Worm (Caenorhabditis elegans) whole organism, mixed stage, embryonic: ENCODE data around the gene cox-5A.

Source experiments
- M03D4.4 ChIP-seq: sonication (generic microtip); optimal IDR thresholded peaks from 2 replicates; lab custom pipeline; 2017; ENCODE audit warnings: mild to moderate bottlenecking, missing genetic modification characterization, missing compliant biosample characterization
- ceh-39 ChIP-seq: fragments of 150-350 bp; optimal IDR thresholded peaks from 2 replicates; lab custom pipeline; 2014; ENCODE audit warnings: missing biosample characterization, missing genetic modification characterization
- ceh-83 ChIP-seq: fragments of 200-800 bp; sonication (Bioruptor generic); optimal IDR thresholded peaks from 2 replicates; lab custom pipeline; 2018; ENCODE audit warnings: mild to moderate bottlenecking, missing genetic modification characterization, missing compliant biosample characterization
- ces-1 ChIP-seq: fragments of 150-350 bp; optimal IDR thresholded peaks from 2 replicates; lab custom pipeline; 2014; ENCODE audit warnings: missing biosample characterization, missing genetic modification reagents, missing genetic modification characterization
- elt-1 ChIP-seq: sonication (generic microtip); optimal IDR thresholded peaks from 2 replicates; lab custom pipeline; 2017; ENCODE audit warnings: missing genetic modification characterization, mild to moderate bottlenecking, missing compliant biosample characterization, antibody characterized with exemption, moderate library complexity, borderline replicate concordance; ENCODE audit not compliant: insufficient read depth
- mep-1 ChIP-seq: fragments of 150-350 bp; optimal IDR thresholded peaks from 2 replicates; lab custom pipeline; 2017; ENCODE audit warnings: missing biosample characterization, missing genetic modification reagents, missing genetic modification characterization, inconsistent platforms
- nhr-12 ChIP-seq: fragments of 150-350 bp; optimal IDR thresholded peaks from 2 replicates; lab custom pipeline; 2014; ENCODE audit warnings: missing biosample characterization, missing genetic modification characterization
- nhr-237 ChIP-seq: fragments of 150-350 bp; optimal IDR thresholded peaks from 2 replicates; lab custom pipeline; 2014; ENCODE audit warnings: missing biosample characterization, missing genetic modification characterization
- nhr-28 ChIP-seq: fragments of 150-350 bp; optimal IDR thresholded peaks from 2 replicates; lab custom pipeline; 2014; ENCODE audit warnings: missing biosample characterization, missing genetic modification characterization
- sem-2 ChIP-seq: fragments of 200-800 bp; sonication (Bioruptor generic); optimal IDR thresholded peaks from 2 replicates; lab custom pipeline; 2018; ENCODE audit warnings: mild to moderate bottlenecking, missing genetic modification characterization, missing compliant biosample characterization
- unc-39 ChIP-seq: fragments of 150-350 bp; optimal IDR thresholded peaks from 2 replicates; lab custom pipeline; 2014; ENCODE audit warnings: missing biosample characterization, missing genetic modification characterization
- unc-62 ChIP-seq: fragments of 150-350 bp; optimal IDR thresholded peaks from 2 replicates; lab custom pipeline; 2014; ENCODE audit warnings: missing biosample characterization, missing genetic modification reagents, missing genetic modification characterization
- ztf-11 ChIP-seq: fragments of 150-350 bp; optimal IDR thresholded peaks from 2 replicates; lab custom pipeline; 2014; ENCODE audit warnings: missing biosample characterization, missing genetic modification characterization

- TF ChIP-seq sem-2 (GFP tag; lab: Kevin White, UChicago) (no peak), mep-1 (tag; lab: Kevin White, UChicago) (peak; percentile 96), unc-62 (GFP tag; lab: Kevin White, UChicago) (no peak), M03D4.4 (tag; lab: Kevin White, UChicago) (peak; percentile 85), elt-1 (tag; lab: Kevin White, UChicago) (no peak), nhr-12 (peak; percentile 36), unc-39 (no peak), nhr-237 (tag; lab: Kevin White, UChicago) (peak; percentile 91), nhr-28 (tag; lab: Kevin White, UChicago) (peak; percentile 36), ceh-39 (peak; percentile 85), ceh-83 (GFP tag; lab: Kevin White, UChicago) (peak; percentile 66), ces-1 (GFP tag; lab: Kevin White, UChicago) (peak; percentile 84), ztf-11 (tag; lab: Kevin White, UChicago) (peak; percentile 24)
Measured at ce11 chrIII:12874606-12875066, 30.7 kb upstream of the cox-5A start, which contains the start of the genes mrg-1 and spcs-2.
